Fruit fly (Drosophila melanogaster) whole organism, adult: ENCODE measurements around the gene CG33170.
A peak's percentile ranks its signal among the peaks of the same experiment; 100 is the strongest.

ENCODE experiments used
- CG11617 ChIP-seq: fragments of 200-800 bp; sonication (Bioruptor generic); optimal IDR thresholded peaks from 2 replicates; lab custom pipeline; 2017; ENCODE audit warnings: mild to moderate bottlenecking, missing biosample characterization, missing genetic modification reagents, missing genetic modification characterization
- CG12768 ChIP-seq: fragments of 200-800 bp; sonication (Bioruptor generic); optimal IDR thresholded peaks from 2 replicates; lab custom pipeline; 2017; ENCODE audit warnings: missing biosample characterization, missing genetic modification characterization, mild to moderate bottlenecking, moderate library complexity, missing genetic modification reagents
- CG14711 ChIP-seq: fragments of 200-800 bp; sonication (Bioruptor generic); optimal IDR thresholded peaks from 2 replicates; lab custom pipeline; 2018; ENCODE audit warnings: missing biosample characterization, mild to moderate bottlenecking, missing genetic modification characterization, moderate library complexity
- CG1620 ChIP-seq: fragments of 200-800 bp; sonication (Bioruptor generic); optimal IDR thresholded peaks from 2 replicates; lab custom pipeline; 2016; ENCODE audit warnings: missing biosample characterization, missing genetic modification characterization
- CG33017 ChIP-seq: fragments of 200-800 bp; sonication (Bioruptor generic); optimal IDR thresholded peaks from 2 replicates; lab custom pipeline; 2018; ENCODE audit warnings: missing biosample characterization, mild to moderate bottlenecking, missing genetic modification characterization, moderate library complexity
- CG5204 ChIP-seq: fragments of 200-800 bp; sonication (Bioruptor generic); optimal IDR thresholded peaks from 2 replicates; lab custom pipeline; 2016; ENCODE audit warnings: missing biosample characterization, missing genetic modification characterization
- CG7045 ChIP-seq: fragments of 200-800 bp; sonication (Bioruptor generic); optimal IDR thresholded peaks from 2 replicates; lab custom pipeline; 2017; ENCODE audit warnings: missing biosample characterization, mild to moderate bottlenecking, missing genetic modification characterization
- CG7101 ChIP-seq: fragments of 200-800 bp; sonication (Bioruptor generic); optimal IDR thresholded peaks from 2 replicates; lab custom pipeline; 2018; ENCODE audit warnings: missing biosample characterization, mild to moderate bottlenecking, missing genetic modification characterization, moderate library complexity
- Clk ChIP-seq: fragments of 200-800 bp; sonication (Bioruptor generic); optimal IDR thresholded peaks from 2 replicates; lab custom pipeline; 2017; ENCODE audit warnings: missing biosample characterization, missing genetic modification characterization
- Crg-1 ChIP-seq: fragments of 200-800 bp; sonication (Bioruptor generic); optimal IDR thresholded peaks from 2 replicates; lab custom pipeline; 2016; ENCODE audit warnings: missing biosample characterization, missing genetic modification characterization
- Hr96 ChIP-seq: fragments of 200-800 bp; sonication (Bioruptor generic); optimal IDR thresholded peaks from 2 replicates; lab custom pipeline; 2016; ENCODE audit warnings: missing biosample characterization, missing genetic modification characterization
- Mnt ChIP-seq: fragments of 200-800 bp; sonication (Bioruptor generic); optimal IDR thresholded peaks from 2 replicates; lab custom pipeline; 2016; ENCODE audit warnings: missing biosample characterization, mild to moderate bottlenecking, missing genetic modification characterization
- bab1 ChIP-seq: fragments of 200-800 bp; sonication (Bioruptor generic); optimal IDR thresholded peaks from 3 replicates; lab custom pipeline; 2019; ENCODE audit warnings: missing biosample characterization, mild to moderate bottlenecking, missing genetic modification characterization, moderate library complexity
- cic ChIP-seq: fragments of 200-800 bp; sonication (Bioruptor generic); optimal IDR thresholded peaks from 2 replicates; lab custom pipeline; 2017; ENCODE audit warnings: missing biosample characterization, mild to moderate bottlenecking, missing genetic modification characterization, moderate library complexity
- cnc ChIP-seq, 2 experiments: fragments of >200 bp; optimal IDR thresholded peaks; 2 replicates each; lab custom pipeline; 2017
- kay ChIP-seq: fragments of 200-800 bp; sonication (Bioruptor generic); peaks from one replicate; lab custom pipeline; 2016; ENCODE audit warnings: missing biosample characterization, missing genetic modification characterization, borderline replicate concordance
- ovo ChIP-seq: fragments of 200-800 bp; sonication (Bioruptor generic); optimal IDR thresholded peaks from 2 replicates; lab custom pipeline; 2016; ENCODE audit warnings: missing biosample characterization, missing genetic modification characterization
- pad ChIP-seq: fragments of 200-800 bp; sonication (Bioruptor generic); optimal IDR thresholded peaks from 3 replicates; lab custom pipeline; 2017; ENCODE audit warnings: missing biosample characterization, missing genetic modification characterization, mild to moderate bottlenecking, moderate library complexity, missing genetic modification reagents
- tj ChIP-seq: fragments of 200-800 bp; sonication (Bioruptor generic); optimal IDR thresholded peaks from 3 replicates; lab custom pipeline; 2017; ENCODE audit warnings: missing biosample characterization, mild to moderate bottlenecking, missing genetic modification characterization, moderate library complexity
- toe ChIP-seq: fragments of 200-800 bp; sonication (Bioruptor generic); optimal IDR thresholded peaks from 2 replicates; lab custom pipeline; 2016; ENCODE audit warnings: missing biosample characterization, missing genetic modification characterization

The CG33170 gene

DNA sequence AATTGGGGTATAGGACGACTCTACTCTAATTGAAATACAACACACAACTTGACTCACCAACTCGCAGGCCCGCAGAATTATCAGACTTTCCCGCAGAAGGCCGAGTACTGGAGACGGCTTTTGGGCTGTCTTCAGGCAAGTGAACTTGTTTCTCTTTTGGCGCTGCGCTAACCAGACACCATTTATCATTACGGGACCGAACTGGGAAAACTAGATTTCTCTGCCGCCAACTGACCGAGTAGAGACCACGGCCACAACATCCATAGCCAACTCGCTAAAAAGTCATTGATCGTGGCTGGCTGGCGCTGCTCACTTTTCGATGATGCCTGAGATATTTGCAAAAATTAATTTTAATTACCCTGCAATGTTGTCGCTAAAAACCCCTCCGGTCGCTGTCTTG is 15.5 kb upstream of the CG33170 start:
- TF ChIP-seq CG11617 (GFP tag; lab: Kevin White, UChicago), result no peak
- no peak for TF ChIP-seq CG7045 (GFP tag; lab: Kevin White, UChicago)
- no peak for TF ChIP-seq Clk (GFP tag; lab: Kevin White, UChicago)
- no peak for TF ChIP-seq Hr96 (GFP tag; lab: Kevin White, UChicago)
- no peak for TF ChIP-seq kay (GFP tag; lab: Kevin White, UChicago)
- TF ChIP-seq toe (GFP tag; lab: Kevin White, UChicago), result no peak
- no peak for TF ChIP-seq ovo (GFP tag; lab: Kevin White, UChicago)
- no peak for TF ChIP-seq CG7101 (tag; lab: Kevin White, UChicago)
- TF ChIP-seq cnc (optimal IDR thresholded peaks at IDR 0.05; lab: Kevin White, UChicago), result no peak
- no peak for TF ChIP-seq CG12768 (GFP tag; lab: Kevin White, UChicago)
- no peak for TF ChIP-seq CG14711 (tag; lab: Kevin White, UChicago)
- TF ChIP-seq Crg-1 (GFP tag; lab: Kevin White, UChicago), result no peak
- TF ChIP-seq pad (GFP tag; lab: Kevin White, UChicago), result no peak
- TF ChIP-seq CG1620 (GFP tag; lab: Kevin White, UChicago), result no peak
- no peak for TF ChIP-seq CG5204 (GFP tag; lab: Kevin White, UChicago)
- no peak for TF ChIP-seq CG33017 (tag; lab: Kevin White, UChicago)
- TF ChIP-seq Mnt (GFP tag; lab: Kevin White, UChicago), result no peak
- no peak for TF ChIP-seq bab1 (GFP tag; lab: Kevin White, UChicago)
- TF ChIP-seq tj (GFP tag; lab: Kevin White, UChicago), result no peak

DNA sequence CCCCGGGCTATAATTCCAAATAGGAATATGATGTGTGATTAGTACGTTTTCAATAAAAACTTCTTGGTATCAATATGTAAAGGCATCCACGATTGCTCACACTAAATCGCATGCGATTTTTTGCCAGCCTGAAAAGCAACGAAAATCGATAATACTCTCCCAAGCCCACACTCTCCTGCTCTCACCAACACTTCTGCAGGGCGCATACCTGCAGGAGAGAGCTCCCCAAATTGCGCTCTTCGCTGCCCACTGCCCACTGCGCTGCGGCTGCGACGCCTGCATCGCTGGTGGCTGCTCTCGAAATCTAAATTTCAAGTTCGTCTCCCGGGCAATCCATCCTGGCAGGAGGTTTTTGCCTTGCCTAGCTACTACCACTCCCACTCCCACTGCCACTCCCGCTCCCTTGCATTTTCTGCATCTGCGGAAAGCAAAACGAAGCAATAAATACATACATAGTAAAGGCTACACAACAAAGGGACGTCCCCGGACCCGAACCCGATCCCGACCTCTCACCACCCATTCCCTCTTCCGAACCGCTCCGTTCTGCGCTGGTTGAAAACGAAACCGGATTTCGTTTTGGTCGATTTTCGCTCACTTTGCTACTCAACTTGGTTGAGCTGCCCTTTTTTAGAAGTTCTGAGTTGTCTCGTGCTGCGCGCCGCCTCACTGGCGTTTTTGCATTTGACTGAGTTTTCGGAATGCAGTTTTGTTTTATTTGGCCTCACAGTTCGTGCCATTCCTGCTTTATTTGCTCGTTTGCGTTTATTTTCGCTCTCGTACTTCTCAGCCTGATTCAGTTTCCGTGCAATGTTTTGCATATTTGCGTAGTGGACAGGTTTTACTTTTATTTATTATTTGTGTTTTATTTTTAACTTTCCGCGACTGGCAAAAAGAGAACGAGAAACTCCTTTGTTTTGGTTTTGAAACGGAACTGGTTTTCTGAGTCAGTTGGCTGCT is 12.9 kb upstream of the CG33170 start:
- TF ChIP-seq CG7101 (tag; lab: Kevin White, UChicago), result no peak
- TF ChIP-seq tj (GFP tag; lab: Kevin White, UChicago), result peak; percentile 95

DNA sequence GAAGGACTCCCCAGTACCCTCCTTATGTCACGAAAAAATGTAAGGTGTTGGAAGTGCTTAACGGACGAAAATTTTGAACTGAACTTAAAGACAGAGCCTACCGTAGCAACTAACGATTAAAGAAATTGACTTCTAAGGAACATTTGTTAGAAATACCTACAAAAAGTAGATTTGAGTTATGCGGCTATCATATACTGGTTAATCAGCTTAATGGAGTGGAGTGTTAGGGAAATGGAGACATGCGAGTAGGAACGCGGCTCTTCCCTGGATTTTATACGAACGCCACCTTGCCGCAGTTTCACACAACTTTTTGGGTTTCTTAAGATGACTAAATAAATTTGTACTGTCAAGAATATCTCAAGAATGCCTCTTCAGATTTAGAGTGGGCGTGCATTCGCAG is 11.0 kb upstream of the CG33170 start, which contains the start of gene CG32462:
Gene CG32462, minus strand, starts transcription at position 101 of the 400 bp plus-strand sequence.
- TF ChIP-seq CG5204 (GFP tag; lab: Kevin White, UChicago) (no peak), cnc (optimal IDR thresholded peaks at IDR 0.05; lab: Kevin White, UChicago) (no peak), bab1 (GFP tag; lab: Kevin White, UChicago) (no peak), CG1620 (GFP tag; lab: Kevin White, UChicago) (no peak), Mnt (GFP tag; lab: Kevin White, UChicago) (no peak), Clk (GFP tag; lab: Kevin White, UChicago) (no peak), CG14711 (tag; lab: Kevin White, UChicago) (no peak), CG7101 (tag; lab: Kevin White, UChicago) (no peak), CG12768 (GFP tag; lab: Kevin White, UChicago) (no peak), Hr96 (GFP tag; lab: Kevin White, UChicago) (no peak), ovo (GFP tag; lab: Kevin White, UChicago) (no peak), kay (GFP tag; lab: Kevin White, UChicago) (no peak), Crg-1 (GFP tag; lab: Kevin White, UChicago) (no peak), tj (GFP tag; lab: Kevin White, UChicago) (no peak), CG11617 (GFP tag; lab: Kevin White, UChicago) (no peak), toe (GFP tag; lab: Kevin White, UChicago) (no peak), pad (GFP tag; lab: Kevin White, UChicago) (no peak), cic (GFP tag; lab: Kevin White, UChicago) (no peak), CG33017 (tag; lab: Kevin White, UChicago) (no peak), CG7045 (GFP tag; lab: Kevin White, UChicago) (no peak)

DNA sequence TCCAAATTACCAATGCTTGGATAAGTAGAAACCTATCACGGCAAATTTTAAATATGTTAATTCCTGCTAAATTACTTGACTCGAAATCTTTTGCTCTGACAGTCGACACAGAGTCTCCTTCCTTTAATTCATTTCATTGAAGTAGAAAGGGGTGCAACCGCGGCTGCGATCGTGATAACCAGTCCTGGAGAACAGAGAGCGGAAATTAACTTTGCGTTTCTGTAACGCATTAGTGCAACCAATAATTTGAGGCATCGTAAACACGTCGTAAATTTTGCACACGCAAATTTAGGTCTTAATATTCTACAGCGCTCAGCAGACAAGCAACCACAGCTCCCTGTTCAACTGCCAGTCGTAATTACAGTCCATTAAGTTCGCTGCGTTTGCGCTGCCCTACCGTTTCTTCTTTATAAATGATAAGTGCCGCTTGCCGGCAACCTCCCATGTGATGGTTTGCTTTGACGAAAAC is 8.4 kb upstream of the CG33170 start, which contains the start of gene CG32459:
Gene CG32459, minus strand, starts transcription at position 51 of the 469 bp plus-strand sequence.
- TF ChIP-seq CG14711 (tag; lab: Kevin White, UChicago) (no peak), Mnt (GFP tag; lab: Kevin White, UChicago) (no peak)

DNA sequence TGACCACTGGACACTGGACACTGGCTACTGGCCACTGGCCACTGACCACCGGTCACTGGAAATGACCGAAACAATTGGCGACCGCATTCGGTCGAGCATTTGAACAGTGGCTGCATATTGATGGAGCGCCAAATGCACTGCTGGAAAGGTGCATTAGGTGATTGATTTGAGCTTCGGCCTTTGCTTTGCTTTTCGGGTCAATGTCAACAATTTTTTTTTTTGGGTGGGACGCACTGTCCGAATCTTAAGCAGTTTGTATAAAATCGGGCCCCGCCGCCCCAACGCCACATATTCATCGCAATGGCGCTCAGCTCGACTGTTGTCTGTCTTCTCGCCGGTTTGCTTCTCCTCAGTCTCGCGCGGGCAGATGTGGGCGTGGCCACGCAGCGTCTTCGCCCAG is 3.9 kb upstream of the CG33170 start, which contains the start of gene CG13239:
Gene CG13239, plus strand, starts transcription at position 301 of the 400 bp plus-strand sequence.
- TF ChIP-seq pad (GFP tag; lab: Kevin White, UChicago), result no peak
- no peak for TF ChIP-seq CG14711 (tag; lab: Kevin White, UChicago)
- no peak for TF ChIP-seq Mnt (GFP tag; lab: Kevin White, UChicago)
- TF ChIP-seq kay (GFP tag; lab: Kevin White, UChicago), result no peak
- TF ChIP-seq CG7101 (tag; lab: Kevin White, UChicago), result no peak
- TF ChIP-seq CG5204 (GFP tag; lab: Kevin White, UChicago), result no peak
- TF ChIP-seq CG7045 (GFP tag; lab: Kevin White, UChicago), result no peak
- TF ChIP-seq toe (GFP tag; lab: Kevin White, UChicago), result no peak
- no peak for TF ChIP-seq CG1620 (GFP tag; lab: Kevin White, UChicago)
- TF ChIP-seq CG12768 (GFP tag; lab: Kevin White, UChicago), result no peak
- no peak for TF ChIP-seq Crg-1 (GFP tag; lab: Kevin White, UChicago)
- TF ChIP-seq CG33017 (tag; lab: Kevin White, UChicago), result no peak
- no peak for TF ChIP-seq bab1 (GFP tag; lab: Kevin White, UChicago)
- no peak for TF ChIP-seq cic (GFP tag; lab: Kevin White, UChicago)
- no peak for TF ChIP-seq Hr96 (GFP tag; lab: Kevin White, UChicago)
- no peak for TF ChIP-seq Clk (GFP tag; lab: Kevin White, UChicago)
- TF ChIP-seq ovo (GFP tag; lab: Kevin White, UChicago), result no peak
